Fruit fly (Drosophila melanogaster): ENCODE measurements around the gene muc.

The muc gene

dm6 chr2L:7409007-7409406 is 17.7 kb upstream of the muc start (continued):
- TF ChIP-seq hb (GFP tag; IDR thresholded peaks at IDR 0.05; ENCODE audit: partially characterized antibody) (no peak), her (GFP tag; optimal IDR thresholded peaks at IDR 0.05) (no peak), CG1832 (GFP tag; optimal IDR thresholded peaks at IDR 0.05) (peak; percentile 16), croc (GFP tag; conservative IDR thresholded peaks at IDR 0.05) (no peak), Dek (tag; optimal IDR thresholded peaks at IDR 0.05) (no peak), Ets97D (GFP tag; optimal IDR thresholded peaks at IDR 0.05) (no peak), prd (optimal IDR thresholded peaks at IDR 0.05) (no peak), prd (GFP tag; IDR thresholded peaks at IDR 0.05) (0 out of 3 replicates have a peak, but pooled peaks have one; percentile 15), phol (tag; optimal IDR thresholded peaks at IDR 0.05) (no peak), Nf-YA (GFP tag; IDR thresholded peaks at IDR 0.05) (no peak), CG9932 (GFP tag; IDR thresholded peaks at IDR 0.05) (no peak), Lim3 (GFP tag; IDR thresholded peaks at IDR 0.05) (no peak), CG4282 (GFP tag; optimal IDR thresholded peaks at IDR 0.05) (no peak), caup (GFP tag; optimal IDR thresholded peaks at IDR 0.05; ENCODE audit: severe bottlenecking) (no peak), unc-4 (GFP tag; IDR thresholded peaks at IDR 0.05; ENCODE audit: partially characterized antibody) (no peak), CG11504 (tag; optimal IDR thresholded peaks at IDR 0.05) (no peak), CG12659 (GFP tag; optimal IDR thresholded peaks at IDR 0.05) (no peak), ash1 (GFP tag; optimal IDR thresholded peaks at IDR 0.05) (no peak), pb (GFP tag; optimal IDR thresholded peaks at IDR 0.05) (no peak)

- TF ChIP-seq Dp (GFP tag; optimal IDR thresholded peaks at IDR 0.05) = peak; percentile 18
- peak; percentile 32; the same call in 1 of the 2 replicates for TF ChIP-seq CG13287 (GFP tag; IDR thresholded peaks at IDR 0.05; ENCODE audit: partially characterized antibody)
- TF ChIP-seq CG6683 (GFP tag; optimal IDR thresholded peaks at IDR 0.05) = no peak
- TF ChIP-seq CG11504 (tag; optimal IDR thresholded peaks at IDR 0.05) = peak; percentile 32
- TF ChIP-seq BEAF-32 (GFP tag; optimal IDR thresholded peaks at IDR 0.05) = peak; percentile 10
- peak; percentile 49 for TF ChIP-seq CG9797 (GFP tag; optimal IDR thresholded peaks at IDR 0.05)
- peak; percentile 86 for TF ChIP-seq stwl (tag; optimal IDR thresholded peaks at IDR 0.05)
- TF ChIP-seq CG2712 (tag; optimal IDR thresholded peaks at IDR 0.05) = peak; percentile 1
- no peak for TF ChIP-seq Sox102F (GFP tag; optimal IDR thresholded peaks at IDR 0.05)
- TF ChIP-seq pfk (GFP tag; optimal IDR thresholded peaks at IDR 0.05) = peak; percentile 50
- TF ChIP-seq CG10366 (GFP tag; IDR thresholded peaks at IDR 0.05) = no peak
- TF ChIP-seq trem (tag; optimal IDR thresholded peaks at IDR 0.05) = peak; percentile 35
- peak; percentile 37 for TF ChIP-seq CG30020 (tag; optimal IDR thresholded peaks at IDR 0.05)
- TF ChIP-seq MBD-R2 (GFP tag; IDR thresholded peaks at IDR 0.05) = peak; percentile 80
- TF ChIP-seq row (GFP tag; IDR thresholded peaks at IDR 0.05) = peak; percentile 69
- no peak for TF ChIP-seq HLH3B (GFP tag; IDR thresholded peaks at IDR 0.05)
- TF ChIP-seq gfzf (GFP tag; optimal IDR thresholded peaks at IDR 0.05) = peak; percentile 63
- peak; percentile 25 for TF ChIP-seq MESR4 (GFP tag; optimal IDR thresholded peaks at IDR 0.05)
- TF ChIP-seq CG34376 (GFP tag; optimal IDR thresholded peaks at IDR 0.05) = no peak
- TF ChIP-seq emc (GFP tag; optimal IDR thresholded peaks at IDR 0.05) = no peak
- TF ChIP-seq CG4617 (GFP tag; optimal IDR thresholded peaks at IDR 0.05; ENCODE audit: borderline replicate concordance) = peak; percentile 34
- TF ChIP-seq CG6272 (GFP tag; IDR thresholded peaks at IDR 0.05) = no peak
- TF ChIP-seq CG14710 (tag; optimal IDR thresholded peaks at IDR 0.05) = peak; percentile 21
- peak; percentile 46 for TF ChIP-seq pzg (GFP tag; optimal IDR thresholded peaks at IDR 0.05)
These were observed 17.1 kb upstream of the muc start, which contains the start of gene CG5181 for dm6 chr2L:7409602-7410001. Gene CG5181, minus strand, starts transcription at chr2L:7409809.

All from whole organism, embryonic.